Worm (Caenorhabditis elegans) whole organism, late embryonic: Measurements from ENCODE around the gene old-2.

ENCODE experiments used
- C08G9.2 ChIP-seq: sonication (generic microtip); optimal IDR thresholded peaks from 2 replicates; lab custom pipeline; 2016; ENCODE audit warnings: mild to moderate bottlenecking, missing genetic modification characterization, moderate library complexity, missing compliant biosample characterization
- F13H6.1 ChIP-seq: sonication (generic microtip); optimal IDR thresholded peaks from 2 replicates; lab custom pipeline; 2016; ENCODE audit warnings: missing genetic modification characterization, missing compliant biosample characterization
- K09A11.1 ChIP-seq: sonication (generic microtip); optimal IDR thresholded peaks from 2 replicates; lab custom pipeline; 2017; ENCODE audit warnings: antibody characterized with exemption, mild to moderate bottlenecking, missing genetic modification characterization, missing compliant biosample characterization; ENCODE audit not compliant: insufficient read depth
- T23F11.4 ChIP-seq: fragments of 200-800 bp; sonication (Bioruptor generic); optimal IDR thresholded peaks from 2 replicates; lab custom pipeline; 2018; ENCODE audit warnings: mild to moderate bottlenecking, missing genetic modification characterization, missing compliant biosample characterization
- Y22D7AL.16 ChIP-seq: sonication (generic microtip); optimal IDR thresholded peaks from 2 replicates; lab custom pipeline; 2016; ENCODE audit warnings: missing genetic modification characterization, missing compliant biosample characterization
- ama-1 ChIP-seq: fragments of 150-350 bp; optimal IDR thresholded peaks from 2 replicates; lab custom pipeline; 2014
- ceh-18 ChIP-seq: sonication (generic microtip); optimal IDR thresholded peaks from 2 replicates; lab custom pipeline; 2016; ENCODE audit warnings: missing genetic modification characterization, missing compliant biosample characterization
- ceh-22 ChIP-seq: sonication (generic microtip); optimal IDR thresholded peaks from 2 replicates; lab custom pipeline; 2017; ENCODE audit warnings: missing biosample characterization, missing genetic modification characterization
- ceh-24 ChIP-seq: sonication (generic microtip); optimal IDR thresholded peaks from 2 replicates; lab custom pipeline; 2016; ENCODE audit warnings: mild to moderate bottlenecking, missing genetic modification characterization, missing compliant biosample characterization
- ceh-45 ChIP-seq: fragments of 200-800 bp; sonication (Bioruptor generic); IDR thresholded peaks from 2 replicates; pipeline ENCODE4 v1.3.6; 2022; ENCODE audit warnings: missing genetic modification reagents, missing genetic modification characterization, missing compliant biosample characterization
- ceh-6 ChIP-seq: fragments of 200-800 bp; sonication (Bioruptor generic); optimal IDR thresholded peaks from 2 replicates; lab custom pipeline; 2018; ENCODE audit warnings: mild to moderate bottlenecking, missing genetic modification characterization, missing compliant biosample characterization
- dve-1 ChIP-seq: sonication (generic microtip); optimal IDR thresholded peaks from 2 replicates; lab custom pipeline; 2017; ENCODE audit warnings: antibody characterized with exemption, mild to moderate bottlenecking, missing genetic modification characterization, missing compliant biosample characterization
- elt-2 ChIP-seq: sonication (generic microtip); optimal IDR thresholded peaks from 2 replicates; lab custom pipeline; 2016; ENCODE audit warnings: missing genetic modification reagents, missing genetic modification characterization, missing compliant biosample characterization
- elt-4 ChIP-seq: sonication (generic microtip); optimal IDR thresholded peaks from 2 replicates; lab custom pipeline; 2016; ENCODE audit warnings: missing genetic modification characterization, missing compliant biosample characterization
- fax-1 ChIP-seq: sonication (generic microtip); optimal IDR thresholded peaks from 2 replicates; lab custom pipeline; 2016; ENCODE audit warnings: missing genotype, missing genetic modification characterization, missing compliant biosample characterization
- fkh-10 ChIP-seq: fragments of 150-350 bp; optimal IDR thresholded peaks from 2 replicates; lab custom pipeline; 2014; ENCODE audit warnings: missing biosample characterization, missing genetic modification reagents, missing genetic modification characterization
- fkh-6 ChIP-seq: sonication (generic microtip); optimal IDR thresholded peaks from 2 replicates; lab custom pipeline; 2016; ENCODE audit warnings: missing genetic modification characterization, missing compliant biosample characterization
- gmeb-2 ChIP-seq: sonication (generic microtip); optimal IDR thresholded peaks from 2 replicates; lab custom pipeline; 2016; ENCODE audit warnings: missing genetic modification characterization, inconsistent platforms, missing compliant biosample characterization
- hlh-15 ChIP-seq: sonication (generic microtip); optimal IDR thresholded peaks from 2 replicates; lab custom pipeline; 2016; ENCODE audit warnings: missing genetic modification characterization, missing compliant biosample characterization
- hlh-6 ChIP-seq: sonication (generic microtip); optimal IDR thresholded peaks from 2 replicates; lab custom pipeline; 2016; ENCODE audit warnings: missing genotype, missing genetic modification characterization, missing compliant biosample characterization
- hlh-8 ChIP-seq: sonication (generic microtip); optimal IDR thresholded peaks from 2 replicates; lab custom pipeline; 2016; ENCODE audit warnings: missing genotype, missing genetic modification characterization, missing compliant biosample characterization
- lin-11 ChIP-seq: fragments of 200-800 bp; sonication (Bioruptor generic); optimal IDR thresholded peaks from 2 replicates; lab custom pipeline; 2018; ENCODE audit warnings: mild to moderate bottlenecking, missing genetic modification characterization, missing compliant biosample characterization
- madf-2 ChIP-seq: sonication (generic microtip); optimal IDR thresholded peaks from 2 replicates; lab custom pipeline; 2017; ENCODE audit warnings: missing genetic modification characterization, missing compliant biosample characterization
- nfya-1 ChIP-seq: sonication (generic microtip); optimal IDR thresholded peaks from 2 replicates; lab custom pipeline; 2017; ENCODE audit warnings: missing genetic modification characterization, mild to moderate bottlenecking, missing compliant biosample characterization, antibody characterized with exemption, moderate library complexity
- nhr-232 ChIP-seq: sonication (generic microtip); optimal IDR thresholded peaks from 2 replicates; lab custom pipeline; 2016; ENCODE audit warnings: missing genetic modification characterization, missing compliant biosample characterization
- odd-2 ChIP-seq: sonication (generic microtip); optimal IDR thresholded peaks from 2 replicates; lab custom pipeline; 2017; ENCODE audit warnings: antibody characterized with exemption, mild to moderate bottlenecking, missing genetic modification characterization, missing compliant biosample characterization
- ref-2 ChIP-seq: sonication (generic microtip); optimal IDR thresholded peaks from 2 replicates; lab custom pipeline; 2016; ENCODE audit warnings: missing genetic modification characterization, missing compliant biosample characterization
- sdc-2 ChIP-seq: sonication (generic microtip); optimal IDR thresholded peaks from 2 replicates; lab custom pipeline; 2016; ENCODE audit warnings: missing genotype, missing genetic modification characterization, missing compliant biosample characterization
- sox-2 ChIP-seq: fragments of 200-800 bp; sonication (Bioruptor generic); IDR thresholded peaks from 2 replicates; pipeline ENCODE4 v1.3.6; 2022; ENCODE audit warnings: missing genetic modification reagents, missing genetic modification characterization, missing compliant biosample characterization
- sox-4 ChIP-seq: sonication (generic microtip); optimal IDR thresholded peaks from 2 replicates; lab custom pipeline; 2017; ENCODE audit warnings: mild to moderate bottlenecking, missing genetic modification characterization, inconsistent platforms, missing compliant biosample characterization
- syd-9 ChIP-seq: sonication (generic microtip); optimal IDR thresholded peaks from 2 replicates; lab custom pipeline; 2016; ENCODE audit warnings: mild to moderate bottlenecking, missing genetic modification characterization, moderate library complexity, missing compliant biosample characterization
- tbx-2 ChIP-seq: sonication (generic microtip); optimal IDR thresholded peaks from 2 replicates; lab custom pipeline; 2016; ENCODE audit warnings: missing genetic modification characterization, missing compliant biosample characterization
- ttx-3 ChIP-seq: sonication (generic microtip); optimal IDR thresholded peaks from 2 replicates; lab custom pipeline; 2016; ENCODE audit warnings: missing genetic modification reagents, missing genetic modification characterization, missing compliant biosample characterization
- unc-3 ChIP-seq, 2 experiments: fragments of 200-800 bp in 1 of 2; sonication (Bioruptor generic) in 1 of 2; sonication (generic microtip) in 1 of 2; conservative IDR thresholded peaks in 1 of 2; optimal IDR thresholded peaks in 1 of 2; 2 replicates each; pipeline versions ENCODE4 v1.3.6 to Lab custom; 2016 to 2022; ENCODE audit warnings: missing compliant biosample characterization in 2 of 2, missing genetic modification characterization in 2 of 2, missing genetic modification reagents in 1 of 2
- unc-42 ChIP-seq: sonication (generic microtip); optimal IDR thresholded peaks from 2 replicates; lab custom pipeline; 2016; ENCODE audit warnings: missing genotype, missing genetic modification characterization, missing compliant biosample characterization

old-2 gene

ce11 chrII:9826946-9827345 lies 22.5 kb downstream of the old-2 start:
- TF ChIP-seq hlh-6 (tag; lab: Kevin White, UChicago): no peak
- no peak for TF ChIP-seq ceh-24 (tag; lab: Kevin White, UChicago)
- TF ChIP-seq ceh-6 (GFP tag; lab: Kevin White, UChicago): no peak
- no peak for TF ChIP-seq sox-4 (tag; lab: Kevin White, UChicago)
- no peak for TF ChIP-seq C08G9.2
- no peak for TF ChIP-seq ttx-3 (tag; lab: Kevin White, UChicago)
- no peak for TF ChIP-seq hlh-15 (tag; lab: Kevin White, UChicago)
- TF ChIP-seq sox-2: no peak
- TF ChIP-seq ref-2 (tag; lab: Kevin White, UChicago): no peak
- TF ChIP-seq syd-9 (tag; lab: Kevin White, UChicago): no peak
- TF ChIP-seq dve-1 (tag; lab: Kevin White, UChicago): no peak
- no peak for TF ChIP-seq gmeb-2
- no peak for TF ChIP-seq ama-1 (lab: Kevin White, UChicago)
- TF ChIP-seq K09A11.1: no peak
- TF ChIP-seq hlh-8 (tag; lab: Kevin White, UChicago): no peak
- TF ChIP-seq fkh-6: no peak

ce11 chrII:9807519-9807972 lies 41.9 kb downstream of the old-2 start, which contains the start of gene cyp-13A8:
Gene cyp-13A8, minus strand, starts transcription at chrII:9807569.
- TF ChIP-seq sdc-2 (tag; lab: Kevin White, UChicago): no peak
- peak; percentile 32 for TF ChIP-seq elt-2 (tag; lab: Kevin White, UChicago)
- TF ChIP-seq gmeb-2: no peak
- TF ChIP-seq F13H6.1: no peak
- TF ChIP-seq syd-9 (tag; lab: Kevin White, UChicago): no peak
- TF ChIP-seq nfya-1 (tag; lab: Kevin White, UChicago): no peak
- TF ChIP-seq madf-2 (tag; lab: Kevin White, UChicago): no peak
- TF ChIP-seq unc-3 (GFP tag; conservative IDR thresholded peaks at IDR 0.05; lab: Robert Waterston, UW): no peak
- TF ChIP-seq unc-3 (tag; optimal IDR thresholded peaks at IDR 0.05; lab: Kevin White, UChicago): no peak

- TF ChIP-seq fkh-10 (GFP tag; lab: Kevin White, UChicago) (no peak), odd-2 (tag; lab: Kevin White, UChicago) (no peak), unc-42 (tag; lab: Kevin White, UChicago) (no peak), ttx-3 (tag; lab: Kevin White, UChicago) (no peak), ceh-18 (no peak), fkh-6 (no peak), elt-2 (tag; lab: Kevin White, UChicago) (no peak), lin-11 (no peak), T23F11.4 (no peak), ceh-24 (tag; lab: Kevin White, UChicago) (no peak), elt-4 (tag; lab: Kevin White, UChicago) (no peak)
Measured at ce11 chrII:9803320-9803719, 46.1 kb downstream of the old-2 start, which contains the start of gene cyp-13A7. Gene cyp-13A7, plus strand, starts transcription at chrII:9803620.

ce11 chrII:9802642-9803041 lies 46.8 kb downstream of the old-2 start, which contains the start of gene cyp-13A6:
Gene cyp-13A6, minus strand, starts transcription at chrII:9802821.
- TF ChIP-seq ama-1 (lab: Kevin White, UChicago) (no peak), ceh-45 (GFP tag; lab: Robert Waterston, UW) (no peak), ref-2 (tag; lab: Kevin White, UChicago) (no peak), fax-1 (tag; lab: Kevin White, UChicago) (no peak), tbx-2 (tag; lab: Kevin White, UChicago) (no peak), elt-2 (tag; lab: Kevin White, UChicago) (no peak), Y22D7AL.16 (tag; lab: Kevin White, UChicago) (no peak), ceh-22 (tag; lab: Kevin White, UChicago) (no peak), nhr-232 (tag; lab: Kevin White, UChicago) (no peak), elt-4 (tag; lab: Kevin White, UChicago) (no peak), ceh-6 (GFP tag; lab: Kevin White, UChicago) (no peak), dve-1 (tag; lab: Kevin White, UChicago) (no peak)
